Fruit fly (Drosophila melanogaster) whole organism, embryonic: ENCODE data around the gene CG9263.

Experiments
- Antp ChIP-seq: fragments of 200-800 bp; sonication (Bioruptor generic); optimal IDR thresholded peaks from 3 replicates; lab custom pipeline; 2016; ENCODE audit warnings: missing biosample characterization, missing genetic modification characterization
- Bdp1 ChIP-seq: fragments of 200-800 bp; sonication (Bioruptor generic); optimal IDR thresholded peaks from 3 replicates; lab custom pipeline; 2016; ENCODE audit warnings: missing biosample characterization, missing genetic modification characterization
- CG11696 ChIP-seq: fragments of 200-800 bp; sonication (Bioruptor generic); IDR thresholded peaks from 2 replicates; pipeline ENCODE4 v1.3.6; 2022; ENCODE audit warnings: missing biosample characterization, missing genetic modification characterization
- CG12769 ChIP-seq: fragments of 200-800 bp; sonication (Bioruptor generic); optimal IDR thresholded peaks from 2 replicates; lab custom pipeline; 2019; ENCODE audit warnings: missing biosample characterization, mild to moderate bottlenecking, missing genetic modification characterization, moderate library complexity
- CG14860 ChIP-seq: fragments of 200-800 bp; sonication (Bioruptor generic); IDR thresholded peaks from 3 replicates; pipeline ENCODE4 v1.3.6; 2022; ENCODE audit warnings: missing biosample characterization, missing genetic modification characterization; ENCODE audit not compliant: partially characterized antibody
- CG15011 ChIP-seq: fragments of 200-800 bp; sonication (Bioruptor generic); optimal IDR thresholded peaks from 3 replicates; lab custom pipeline; 2018; ENCODE audit warnings: missing biosample characterization, mild to moderate bottlenecking, missing genetic modification characterization
- CG15601 ChIP-seq: fragments of 200-800 bp; sonication (Bioruptor generic); optimal IDR thresholded peaks from 3 replicates; lab custom pipeline; 2019; ENCODE audit warnings: missing biosample characterization, mild to moderate bottlenecking, missing genetic modification characterization, moderate library complexity
- CG15696 ChIP-seq: fragments of 200-800 bp; sonication (Bioruptor generic); optimal IDR thresholded peaks from 2 replicates; lab custom pipeline; 2019; ENCODE audit warnings: missing biosample characterization, mild to moderate bottlenecking, missing genetic modification characterization, moderate library complexity
- CG18764 ChIP-seq: fragments of 200-800 bp; sonication (Bioruptor generic); optimal IDR thresholded peaks from 3 replicates; lab custom pipeline; 2016; ENCODE audit warnings: missing biosample characterization, missing genetic modification characterization
- CG2875 ChIP-seq: fragments of 200-800 bp; sonication (Bioruptor generic); optimal IDR thresholded peaks from 2 replicates; lab custom pipeline; 2017; ENCODE audit warnings: missing biosample characterization, mild to moderate bottlenecking, missing genetic modification characterization, missing genetic modification reagents
- CG30431 ChIP-seq: fragments of 200-800 bp; sonication (Bioruptor generic); optimal IDR thresholded peaks from 2 replicates; lab custom pipeline; 2017; ENCODE audit warnings: missing biosample characterization, missing genetic modification characterization
- CG32767 ChIP-seq: fragments of 200-800 bp; sonication (Bioruptor generic); IDR thresholded peaks from 2 replicates; pipeline ENCODE4 v1.3.6; 2022; ENCODE audit warnings: missing biosample characterization, missing genetic modification characterization
- CG42726 ChIP-seq: fragments of 200-800 bp; sonication (Bioruptor generic); IDR thresholded peaks from 2 replicates; pipeline ENCODE4 v1.3.6; 2022; ENCODE audit warnings: missing biosample characterization, missing genetic modification characterization; ENCODE audit not compliant: partially characterized antibody
- CG6254 ChIP-seq: fragments of 200-800 bp; sonication (Bioruptor generic); optimal IDR thresholded peaks from 3 replicates; lab custom pipeline; 2017; ENCODE audit warnings: mild to moderate bottlenecking, missing biosample characterization, missing genetic modification reagents, missing genetic modification characterization
- CG7745 ChIP-seq: fragments of 200-800 bp; sonication (Bioruptor generic); optimal IDR thresholded peaks from 2 replicates; lab custom pipeline; 2018; ENCODE audit warnings: missing biosample characterization, mild to moderate bottlenecking, missing genetic modification characterization, moderate library complexity
- CG8944 ChIP-seq: fragments of 200-800 bp; sonication (Bioruptor generic); optimal IDR thresholded peaks from 3 replicates; lab custom pipeline; 2016; ENCODE audit warnings: missing biosample characterization, missing genetic modification characterization
- CTCF ChIP-seq: fragments of 200-800 bp; sonication (Bioruptor generic); optimal IDR thresholded peaks from 2 replicates; lab custom pipeline; 2017; ENCODE audit warnings: missing biosample characterization, mild to moderate bottlenecking, missing genetic modification characterization, moderate library complexity
- D19A ChIP-seq: fragments of 200-800 bp; optimal IDR thresholded peaks from 3 replicates; lab custom pipeline; 2019; ENCODE audit warnings: missing biosample characterization, mild to moderate bottlenecking, missing genetic modification characterization, moderate library complexity
- D19B ChIP-seq: fragments of 200-800 bp; sonication (Bioruptor generic); optimal IDR thresholded peaks from 2 replicates; lab custom pipeline; 2017; ENCODE audit warnings: missing biosample characterization, mild to moderate bottlenecking, missing genetic modification characterization
- Deaf1 ChIP-seq: fragments of 200-800 bp; optimal IDR thresholded peaks from 3 replicates; lab custom pipeline; 2019; ENCODE audit warnings: missing biosample characterization, mild to moderate bottlenecking, missing genetic modification characterization, moderate library complexity
- E2f2 ChIP-seq: fragments of 200-800 bp; sonication (Bioruptor generic); IDR thresholded peaks from 2 replicates; pipeline ENCODE4 v1.3.6; 2022; ENCODE audit warnings: missing biosample characterization, missing genetic modification characterization
- GATAe ChIP-seq: fragments of 200-800 bp; sonication (Bioruptor generic); conservative IDR thresholded peaks from 2 replicates; pipeline ENCODE4 v1.3.6; 2022; ENCODE audit warnings: missing biosample characterization, missing genetic modification characterization
- Gsc ChIP-seq: fragments of 200-800 bp; sonication (Bioruptor generic); IDR thresholded peaks from 2 replicates; pipeline ENCODE4 v1.3.6; 2022; ENCODE audit warnings: missing biosample characterization, missing genetic modification characterization
- Kr ChIP-seq: fragments of 200-800 bp; sonication (Bioruptor generic); optimal IDR thresholded peaks from 2 replicates; lab custom pipeline; 2017; ENCODE audit warnings: missing biosample characterization, mild to moderate bottlenecking, missing genetic modification characterization
- Neu2 ChIP-seq: fragments of 200-800 bp; sonication (Bioruptor generic); optimal IDR thresholded peaks from 3 replicates; lab custom pipeline; 2016; ENCODE audit warnings: missing biosample characterization, missing genetic modification characterization, borderline replicate concordance
- Optix ChIP-seq: fragments of 200-800 bp; sonication (Bioruptor generic); IDR thresholded peaks from 3 replicates; pipeline ENCODE4 v1.3.6; 2022; ENCODE audit warnings: missing biosample characterization, missing genetic modification characterization
- Rfx ChIP-seq: fragments of 200-800 bp; sonication (Bioruptor generic); IDR thresholded peaks from 2 replicates; pipeline ENCODE4 v1.3.6; 2022; ENCODE audit warnings: missing biosample characterization, missing genetic modification characterization
- Rx ChIP-seq: fragments of 200-800 bp; sonication (Bioruptor generic); IDR thresholded peaks from 2 replicates; pipeline ENCODE4 v1.3.6; 2022; ENCODE audit warnings: missing biosample characterization, missing genetic modification characterization
- Side ChIP-seq: fragments of 200-800 bp; sonication (Bioruptor generic); optimal IDR thresholded peaks from 2 replicates; lab custom pipeline; 2016; ENCODE audit warnings: missing biosample characterization, missing genetic modification characterization
- Six4 ChIP-seq: fragments of 200-800 bp; sonication (Bioruptor generic); optimal IDR thresholded peaks from 2 replicates; lab custom pipeline; 2016; ENCODE audit warnings: missing biosample characterization, missing genetic modification characterization
- Vsx1 ChIP-seq: fragments of 200-800 bp; sonication (Bioruptor generic); optimal IDR thresholded peaks from 2 replicates; lab custom pipeline; 2017; ENCODE audit warnings: missing biosample characterization, mild to moderate bottlenecking, missing genetic modification characterization, missing genetic modification reagents
- ase ChIP-seq: fragments of 200-800 bp; sonication (Bioruptor generic); IDR thresholded peaks from 3 replicates; pipeline ENCODE4 v1.3.6; 2022; ENCODE audit warnings: missing biosample characterization, missing genetic modification characterization
- fd96Cb ChIP-seq: fragments of 200-800 bp; sonication (Bioruptor generic); optimal IDR thresholded peaks from 2 replicates; lab custom pipeline; 2018; ENCODE audit warnings: missing biosample characterization, mild to moderate bottlenecking, missing genetic modification characterization, moderate library complexity
- gem ChIP-seq: fragments of 200-800 bp; sonication (Bioruptor generic); optimal IDR thresholded peaks from 2 replicates; lab custom pipeline; 2019; ENCODE audit warnings: missing biosample characterization, mild to moderate bottlenecking, missing genetic modification characterization, moderate library complexity
- insv ChIP-seq, 2 experiments: fragments of 200-800 bp; sonication (Bioruptor generic); optimal IDR thresholded peaks; 3 replicates each; lab custom pipeline; 2016 to 2018; ENCODE audit warnings: missing biosample characterization in 2 of 2, missing genetic modification characterization in 2 of 2
- kah ChIP-seq: fragments of 200-800 bp; sonication (Bioruptor generic); optimal IDR thresholded peaks from 2 replicates; lab custom pipeline; 2018; ENCODE audit warnings: missing biosample characterization, mild to moderate bottlenecking, missing genetic modification characterization
- nerfin-1 ChIP-seq: fragments of 200-800 bp; sonication (Bioruptor generic); optimal IDR thresholded peaks from 3 replicates; lab custom pipeline; 2019; ENCODE audit warnings: missing biosample characterization, mild to moderate bottlenecking, missing genetic modification characterization, moderate library complexity
- pan ChIP-seq, 4 experiments: fragments of >200 bp in 3 of 4; fragments of 200-800 bp in 1 of 4; sonication (Bioruptor generic) in 1 of 4; optimal IDR thresholded peaks in 3 of 4; IDR thresholded peaks in 1 of 4; 2 replicates each; pipeline versions ENCODE4 v1.3.6 to Lab custom; 2017 to 2022; ENCODE audit warnings: missing biosample characterization in 2 of 4, missing genetic modification characterization in 2 of 4, mixed read lengths in 1 of 4
- pb ChIP-seq: fragments of 200-800 bp; sonication (Bioruptor generic); optimal IDR thresholded peaks from 3 replicates; lab custom pipeline; 2016; ENCODE audit warnings: missing biosample characterization, missing genetic modification characterization
- pita ChIP-seq: fragments of 200-800 bp; sonication (Bioruptor generic); optimal IDR thresholded peaks from 2 replicates; lab custom pipeline; 2017; ENCODE audit warnings: missing biosample characterization, mild to moderate bottlenecking, missing genetic modification characterization
- pros ChIP-seq: fragments of 200-800 bp; sonication (Bioruptor generic); optimal IDR thresholded peaks from 3 replicates; lab custom pipeline; 2019; ENCODE audit warnings: missing biosample characterization, mild to moderate bottlenecking, missing genetic modification characterization, moderate library complexity
- repo ChIP-seq: fragments of 200-800 bp; sonication (Bioruptor generic); optimal IDR thresholded peaks from 2 replicates; lab custom pipeline; 2016; ENCODE audit warnings: missing biosample characterization, missing genetic modification characterization
- sens ChIP-seq: fragments of 200-800 bp; sonication (Bioruptor generic); peaks from one replicate; lab custom pipeline; 2016; ENCODE audit warnings: missing biosample characterization, missing genetic modification characterization
- tap ChIP-seq: fragments of 200-800 bp; optimal IDR thresholded peaks from 3 replicates; lab custom pipeline; 2019; ENCODE audit warnings: missing biosample characterization, mild to moderate bottlenecking, missing genetic modification characterization, moderate library complexity
- twi ChIP-seq: fragments of 200-800 bp; optimal IDR thresholded peaks from 2 replicates; lab custom pipeline; 2019; ENCODE audit warnings: missing biosample characterization, mild to moderate bottlenecking, missing genetic modification characterization, moderate library complexity
- unpg ChIP-seq: fragments of 200-800 bp; sonication (Bioruptor generic); optimal IDR thresholded peaks from 3 replicates; lab custom pipeline; 2018; ENCODE audit warnings: missing biosample characterization, mild to moderate bottlenecking, missing genetic modification characterization, moderate library complexity

Gene CG9263

DNA sequence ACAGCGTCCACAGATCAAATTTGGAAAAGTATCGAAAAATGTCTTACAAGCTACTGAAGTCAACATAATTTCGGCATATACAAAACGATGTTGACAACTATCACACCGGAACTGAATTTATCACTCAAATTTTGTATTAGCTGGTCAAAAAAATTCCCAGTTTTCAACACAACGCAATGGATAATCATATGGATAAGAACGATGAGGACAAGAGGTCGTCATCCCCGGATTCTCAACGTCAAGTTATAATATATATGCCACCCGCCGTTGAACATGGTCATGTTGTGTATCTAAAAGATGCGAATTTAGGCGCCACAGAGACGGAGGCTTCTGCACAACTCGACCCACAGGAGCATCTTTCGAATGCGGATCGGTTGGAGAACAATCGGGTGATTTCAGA lies at the start of gene CG9263:
TSS of gene CG9263 (minus strand) at position 101 of the 400 bp plus-strand sequence.
- TF ChIP-seq CG32767 (no peak), sens (peak; percentile 50)

- TF ChIP-seq Side (GFP tag; lab: Kevin White, UChicago) (no peak), CG18764 (GFP tag; lab: Kevin White, UChicago) (no peak), CG6254 (GFP tag; lab: Kevin White, UChicago) (no peak), Kr (peak; percentile 71), CG15601 (no peak), Rx (no peak), nerfin-1 (tag; lab: Kevin White, UChicago) (peak; percentile 27), Neu2 (GFP tag; lab: Kevin White, UChicago) (peak; percentile 88), repo (GFP tag; lab: Kevin White, UChicago) (no peak), twi (tag; lab: Kevin White, UChicago) (peak; percentile 58), fd96Cb (tag; lab: Kevin White, UChicago) (no peak), ase (GFP tag; lab: Robert Waterston, UW) (0 out of 3 replicates have a peak, but pooled peaks have one; percentile 40), Optix (GFP tag; lab: Robert Waterston, UW) (no peak), CG30431 (GFP tag; lab: Kevin White, UChicago) (no peak), CG8944 (GFP tag; lab: Kevin White, UChicago) (no peak), pros (GFP tag; lab: Kevin White, UChicago) (peak; percentile 44), CG11696 (GFP tag; lab: Robert Waterston, UW) (no peak)
- TF ChIP-seq, all 482 proteins: peak for 6
Observed at dm6 chr2L:13591393-13591792, 49.0 kb upstream of the CG9263 start.

DNA sequence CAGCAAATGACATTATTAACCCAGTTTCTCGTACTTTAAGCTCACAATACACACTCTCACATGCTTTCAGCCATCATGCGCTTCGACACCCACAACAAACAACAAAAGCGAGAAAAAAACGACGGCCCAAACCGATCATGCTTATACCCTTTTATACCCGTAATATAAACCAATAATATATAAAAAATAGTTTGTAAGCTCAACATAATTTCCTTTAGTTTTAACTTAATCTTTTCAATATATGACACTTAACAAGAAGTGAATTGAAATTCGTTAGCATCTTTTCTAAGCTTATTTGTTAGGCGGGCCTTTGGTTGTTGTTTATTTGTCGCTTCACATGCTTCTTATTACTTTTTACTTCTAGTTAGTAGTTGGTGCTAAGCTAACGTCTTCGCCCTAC lies 44.3 kb upstream of the CG9263 start:
- TF ChIP-seq CG2875 (GFP tag; lab: Kevin White, UChicago) (no peak), CG42726 (no peak), D19A (peak; percentile 76), pan (optimal IDR thresholded peaks at IDR 0.05; lab: Kevin White, UChicago) (no peak), pan (GFP tag; optimal IDR thresholded peaks at IDR 0.05 in 1 of 2, IDR thresholded peaks at IDR 0.05 in 1 of 2) (peak in 1 of 2 experiments; percentile 29), Six4 (GFP tag; lab: Kevin White, UChicago) (no peak), pb (GFP tag; lab: Kevin White, UChicago) (no peak), gem (tag; lab: Kevin White, UChicago) (peak; percentile 1), Antp (GFP tag; lab: Kevin White, UChicago) (no peak)

DNA sequence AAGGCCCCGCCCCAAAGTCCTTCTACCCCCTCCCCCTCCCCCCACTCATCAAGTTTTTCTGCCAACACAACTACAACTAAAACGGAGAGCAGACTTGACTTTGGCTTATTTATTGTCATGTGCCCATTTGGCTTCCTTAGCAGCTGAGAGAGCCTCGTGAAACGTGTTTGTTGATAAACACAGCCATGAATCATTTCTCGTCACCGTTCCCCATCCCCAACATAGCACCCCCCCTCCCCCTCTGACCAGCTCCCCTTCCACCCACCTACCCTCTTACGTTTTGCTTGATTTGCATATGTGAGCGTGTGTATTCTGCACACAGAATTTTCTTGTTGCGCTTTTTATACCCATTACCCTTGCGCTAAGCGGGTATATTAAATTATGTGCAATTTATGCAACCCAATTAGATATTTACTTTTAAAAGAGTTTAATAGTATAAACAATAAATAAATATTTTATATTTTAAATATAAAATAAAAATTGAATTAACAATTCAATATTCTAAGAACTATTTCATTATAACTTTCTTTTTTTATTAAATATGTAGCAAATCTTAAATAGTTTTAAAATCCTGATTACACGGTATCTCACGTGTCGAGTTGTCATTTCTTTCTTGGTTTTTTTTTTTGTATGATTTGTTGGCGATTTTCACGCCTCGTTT lies 29.5 kb upstream of the CG9263 start:
- TF ChIP-seq GATAe (no peak), Vsx1 (no peak), CG15696 (tag; lab: Kevin White, UChicago) (no peak), E2f2 (GFP tag; lab: Robert Waterston, UW) (no peak; the same call in 1 of the 2 replicates), insv (GFP tag; optimal IDR thresholded peaks at IDR 0.05; lab: Kevin White, UChicago) (no peak), CTCF (no peak), pita (no peak), Bdp1 (no peak), CG12769 (no peak), D19B (GFP tag; lab: Kevin White, UChicago) (peak; percentile 69), unpg (GFP tag; lab: Kevin White, UChicago) (peak; percentile 3), CG15011 (GFP tag; lab: Kevin White, UChicago) (no peak), Deaf1 (no peak), CG7745 (tag; lab: Kevin White, UChicago) (no peak), Gsc (GFP tag; lab: Robert Waterston, UW) (no peak), kah (GFP tag; lab: Kevin White, UChicago) (no peak), Rfx (no peak), CG18764 (GFP tag; lab: Kevin White, UChicago) (no peak), tap (tag; lab: Kevin White, UChicago) (peak; percentile 30), CG14860 (GFP tag; lab: Robert Waterston, UW) (no peak)
